Worm (Caenorhabditis elegans): ENCODE results near the gene ZK1248.11.

- TF ChIP-seq dao-5 (tag; optimal IDR thresholded peaks at IDR 0.05) (no peak), him-1 (tag; optimal IDR thresholded peaks at IDR 0.05) (no peak)
Measured at ce11 chrII:5818298-5818697, 10.1 kb downstream of the ZK1248.11 start, which contains the start of gene ZK1248.4.
